Worm (Caenorhabditis elegans): Measurements from ENCODE around the gene R08C7.4.

Gene R08C7.4

ce11 chrIV:4407055-4407461 lies 27.8 kb upstream of the R08C7.4 start (continued):
- TF ChIP-seq ces-1 (GFP tag; optimal IDR thresholded peaks at IDR 0.05) (no peak), duxl-1 (tag; optimal IDR thresholded peaks at IDR 0.05; ENCODE audit: poor library complexity) (no peak), madf-5 (GFP tag; IDR thresholded peaks at IDR 0.05) (no peak), ceh-82 (tag; optimal IDR thresholded peaks at IDR 0.05) (no peak), madf-9 (GFP tag; conservative IDR thresholded peaks at IDR 0.05) (no peak), nhr-102 (tag; optimal IDR thresholded peaks at IDR 0.05) (no peak), spr-1 (tag; optimal IDR thresholded peaks at IDR 0.05) (no peak), T26A8.4 (GFP tag; IDR thresholded peaks at IDR 0.05) (peak; percentile 23; the same call in 1 of the 2 replicates), mxl-3 (GFP tag; optimal IDR thresholded peaks at IDR 0.05) (peak; percentile 18), ctbp-1 (GFP tag; IDR thresholded peaks at IDR 0.05) (no peak), F37D6.2 (tag; optimal IDR thresholded peaks at IDR 0.05) (no peak), mxl-2 (GFP tag; conservative IDR thresholded peaks at IDR 0.05) (no peak), nhr-42 (GFP tag; IDR thresholded peaks at IDR 0.05) (peak; percentile 39; the same call in 1 of the 2 replicates), zip-2 (tag; optimal IDR thresholded peaks at IDR 0.05) (no peak), nhr-237 (tag; optimal IDR thresholded peaks at IDR 0.05) (no peak), Y5F2A.4 (GFP tag; optimal IDR thresholded peaks at IDR 0.05) (no peak), gei-8 (GFP tag; optimal IDR thresholded peaks at IDR 0.05) (no peak), mdt-29 (GFP tag; IDR thresholded peaks at IDR 0.05) (no peak), ZK337.2 (GFP tag; IDR thresholded peaks at IDR 0.05) (no peak), nhr-28 (tag; optimal IDR thresholded peaks at IDR 0.05) (peak; percentile 37), aha-1 (tag) (peak; percentile 96), dmd-9 (GFP tag; IDR thresholded peaks at IDR 0.05) (no peak), sdz-12 (GFP tag; optimal IDR thresholded peaks at IDR 0.05) (no peak), zfp-2 (tag; optimal IDR thresholded peaks at IDR 0.05) (no peak), php-3 (GFP tag; IDR thresholded peaks at IDR 0.05) (no peak), nhr-10 (tag; optimal IDR thresholded peaks at IDR 0.05) (peak; percentile 25), ceh-28 (tag; optimal IDR thresholded peaks at IDR 0.05) (no peak), daf-8 (GFP tag; IDR thresholded peaks at IDR 0.05) (no peak), F10B5.3 (tag; optimal IDR thresholded peaks at IDR 0.05) (no peak), ZK546.5 (tag; optimal IDR thresholded peaks at IDR 0.05) (no peak), R02D3.7 (tag; optimal IDR thresholded peaks at IDR 0.05) (no peak), lin-29 (GFP tag; IDR thresholded peaks at IDR 0.05) (no peak), hlh-30 (tag; optimal IDR thresholded peaks at IDR 0.05; ENCODE audit: insufficient read depth) (no peak), arid-1 (GFP tag; conservative IDR thresholded peaks at IDR 0.05) (0 out of 2 replicates have a peak, but pooled peaks have one; percentile 12), Y75B8A.6 (GFP tag; IDR thresholded peaks at IDR 0.05) (no peak), tra-1 (GFP tag; IDR thresholded peaks at IDR 0.05) (no peak), nhr-25 (tag; optimal IDR thresholded peaks at IDR 0.05; ENCODE audit: borderline replicate concordance, insufficient read depth) (no peak)

- no peak for TF ChIP-seq tag-97 (GFP tag; IDR thresholded peaks at IDR 0.05)
- no peak for TF ChIP-seq sdz-12 (GFP tag; optimal IDR thresholded peaks at IDR 0.05)
- TF ChIP-seq ceh-82 (tag; optimal IDR thresholded peaks at IDR 0.05) = no peak
- no peak for TF ChIP-seq Y5F2A.4 (GFP tag; optimal IDR thresholded peaks at IDR 0.05)
- 0 out of 2 replicates have a peak, but pooled peaks have one; percentile 20 for TF ChIP-seq F26F4.8 (GFP tag; conservative IDR thresholded peaks at IDR 0.05)
- no peak for TF ChIP-seq Y75B8A.6 (GFP tag; IDR thresholded peaks at IDR 0.05)
- no peak for TF ChIP-seq T26A8.4 (GFP tag; IDR thresholded peaks at IDR 0.05)
- TF ChIP-seq nhr-41 (GFP tag; IDR thresholded peaks at IDR 0.05) = no peak
- TF ChIP-seq lir-3 (tag; optimal IDR thresholded peaks at IDR 0.05) = no peak
- no peak for TF ChIP-seq nhr-76 (tag; optimal IDR thresholded peaks at IDR 0.05)
- no peak for TF ChIP-seq ceh-32 (tag; optimal IDR thresholded peaks at IDR 0.05; ENCODE audit: poor library complexity)
- no peak for TF ChIP-seq ceh-20 (GFP tag; IDR thresholded peaks at IDR 0.05)
- TF ChIP-seq fkh-10 (GFP tag; optimal IDR thresholded peaks at IDR 0.05) = no peak
- no peak for TF ChIP-seq nhr-10 (tag; optimal IDR thresholded peaks at IDR 0.05)
- no peak for TF ChIP-seq ZK337.2 (GFP tag; IDR thresholded peaks at IDR 0.05)
- TF ChIP-seq mep-1 (tag; optimal IDR thresholded peaks at IDR 0.05) = no peak
- TF ChIP-seq Y105C5A.15 (GFP tag; IDR thresholded peaks at IDR 0.05) = 0 out of 2 replicates have a peak, but pooled peaks have one; percentile 33
- no peak for TF ChIP-seq dpl-1 (GFP tag; optimal IDR thresholded peaks at IDR 0.05)
- no peak for TF ChIP-seq F49E8.2 (tag; optimal IDR thresholded peaks at IDR 0.05; ENCODE audit: borderline replicate concordance)
- TF ChIP-seq unc-62 (GFP tag; optimal IDR thresholded peaks at IDR 0.05 in 1 of 2) = peak in 1 of 2 experiments; percentile 19
- no peak for TF ChIP-seq unc-62 (tag; optimal IDR thresholded peaks at IDR 0.05)
- TF ChIP-seq unc-39 (tag; optimal IDR thresholded peaks at IDR 0.05) = no peak
These were observed 26.1 kb upstream of the R08C7.4 start for ce11 chrIV:4408714-4409113.

Data from whole organism, L4 larva.